Fruit fly (Drosophila melanogaster): ENCODE results near the gene Shaw.

DNA sequence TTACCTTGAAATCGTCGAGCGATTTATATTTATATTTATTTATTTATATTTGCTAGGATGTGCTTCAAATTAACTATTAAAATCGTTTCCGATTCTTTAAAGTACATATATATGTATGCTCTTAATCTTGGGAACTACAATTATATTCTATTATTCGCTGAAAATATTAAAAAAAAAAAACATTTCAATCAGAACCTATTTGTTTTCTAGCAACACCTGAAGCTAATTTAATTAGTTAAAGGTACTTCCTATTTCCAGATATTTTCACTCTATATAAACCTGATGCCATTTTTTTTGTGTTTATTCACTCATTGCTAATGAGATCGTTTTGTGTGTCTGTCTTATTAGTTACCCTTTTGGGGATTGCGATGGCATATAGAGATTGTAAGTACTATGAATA lies 17.0 kb upstream of the Shaw start, which contains the start of gene CG42467:
- TF ChIP-seq h (GFP tag; optimal IDR thresholded peaks at IDR 0.05), result no peak
- TF ChIP-seq Abd-B (GFP tag; optimal IDR thresholded peaks at IDR 0.05), result no peak
- no peak for TF ChIP-seq tai (GFP tag; optimal IDR thresholded peaks at IDR 0.05)
- TF ChIP-seq Dfd (GFP tag; optimal IDR thresholded peaks at IDR 0.05), result no peak
- TF ChIP-seq CG9705 (GFP tag; optimal IDR thresholded peaks at IDR 0.05), result no peak
- TF ChIP-seq Sp1 (GFP tag; optimal IDR thresholded peaks at IDR 0.05), result no peak
- TF ChIP-seq lola (GFP tag; optimal IDR thresholded peaks at IDR 0.05), result no peak
- no peak for TF ChIP-seq Rel (GFP tag; optimal IDR thresholded peaks at IDR 0.05)
- no peak for TF ChIP-seq Rel (tag; optimal IDR thresholded peaks at IDR 0.05)
- TF ChIP-seq brk (GFP tag; optimal IDR thresholded peaks at IDR 0.05), result no peak
- no peak for TF ChIP-seq ey (GFP tag; optimal IDR thresholded peaks at IDR 0.05)

Data from whole organism, wandering third instar larva.